Worm (Caenorhabditis elegans): Measurements from ENCODE around the gene mrp-8.

mrp-8 gene

DNA sequence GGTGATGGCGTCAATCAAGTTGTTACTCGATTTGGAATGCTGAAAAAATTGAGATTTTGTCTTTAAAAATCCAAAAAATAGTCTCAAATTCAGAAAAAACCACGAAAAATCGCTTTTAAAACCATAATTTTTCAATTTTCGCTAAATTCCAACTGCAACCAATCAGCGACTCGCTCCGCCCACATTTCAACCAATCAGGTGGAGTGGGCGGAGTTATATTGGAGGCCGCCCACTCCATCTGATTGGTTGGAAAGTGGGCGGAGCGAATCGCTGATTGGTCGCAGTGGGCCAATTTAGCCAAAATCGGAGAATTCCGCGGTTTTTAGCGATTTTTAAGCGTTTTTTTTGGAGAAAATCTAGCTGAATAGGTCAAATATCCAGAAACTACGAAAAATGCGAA lies 33.2 kb downstream of the mrp-8 start:
- no peak for TF ChIP-seq lin-35 (GFP tag; optimal IDR thresholded peaks at IDR 0.05)
- peak; percentile 41; the same call in 1 of the 2 replicates for TF ChIP-seq nfyb-1 (GFP tag; IDR thresholded peaks at IDR 0.05)
- TF ChIP-seq F22D6.2 (tag; optimal IDR thresholded peaks at IDR 0.05) = no peak
- TF ChIP-seq hlh-12 (tag; optimal IDR thresholded peaks at IDR 0.05) = no peak

- TF ChIP-seq D2030.7 (GFP tag; IDR thresholded peaks at IDR 0.05) = no peak
Measured at ce11 chrIII:12260413-12260812, 42.6 kb downstream of the mrp-8 start.

- TF ChIP-seq lir-1 (GFP tag; conservative IDR thresholded peaks at IDR 0.05) = no peak
- TF ChIP-seq zfh-2 (GFP tag; conservative IDR thresholded peaks at IDR 0.05) = peak; percentile 78
- 0 out of 2 replicates have a peak, but pooled peaks have one; percentile 45 for TF ChIP-seq madf-3 (GFP tag; IDR thresholded peaks at IDR 0.05)
Measured at ce11 chrIII:12259793-12260192, 43.2 kb downstream of the mrp-8 start.

ce11 chrIII:12253342-12253741 lies 49.6 kb downstream of the mrp-8 start:
- TF ChIP-seq ztf-28 (GFP tag; IDR thresholded peaks at IDR 0.05) = no peak
- no peak for TF ChIP-seq hmg-20 (GFP tag; IDR thresholded peaks at IDR 0.05)
- no peak for TF ChIP-seq attf-5 (GFP tag; optimal IDR thresholded peaks at IDR 0.05)
- TF ChIP-seq B0261.1 (tag; optimal IDR thresholded peaks at IDR 0.05) = no peak
- no peak for TF ChIP-seq ceh-40 (GFP tag; IDR thresholded peaks at IDR 0.05)

ce11 chrIII:12251178-12251577 lies 51.8 kb downstream of the mrp-8 start:
- peak; percentile 15 for TF ChIP-seq efl-1 (GFP tag; optimal IDR thresholded peaks at IDR 0.05)
- no peak for TF ChIP-seq nhr-179 (tag; optimal IDR thresholded peaks at IDR 0.05)

ce11 chrIII:12250114-12250792 lies 52.7 kb downstream of the mrp-8 start, which contains the start of the genes tim-1 and Y75B8A.23:
Gene tim-1 (minus strand): TSS chrIII:12250164.
Gene Y75B8A.23 (plus strand): TSS chrIII:12250660.
- TF ChIP-seq hmg-20 (GFP tag; IDR thresholded peaks at IDR 0.05) = peak; percentile 82
- peak; percentile 51 for TF ChIP-seq nhr-80 (tag; optimal IDR thresholded peaks at IDR 0.05)
- peak; percentile 95 for TF ChIP-seq ekl-4 (GFP tag; IDR thresholded peaks at IDR 0.05)
- peak; percentile 97 for TF ChIP-seq efl-1 (GFP tag; optimal IDR thresholded peaks at IDR 0.05)
- TF ChIP-seq zim-3 (tag; optimal IDR thresholded peaks at IDR 0.05) = peak; percentile 59
- peak; percentile 99 for TF ChIP-seq snpc-3.4 (tag; optimal IDR thresholded peaks at IDR 0.05)
- peak; percentile 86 for TF ChIP-seq him-1 (tag; optimal IDR thresholded peaks at IDR 0.05)
- TF ChIP-seq F55B11.4 (tag; optimal IDR thresholded peaks at IDR 0.05; ENCODE audit: borderline replicate concordance, insufficient read depth) = no peak
- TF ChIP-seq bed-1 (GFP tag; IDR thresholded peaks at IDR 0.05) = no peak
- TF ChIP-seq hlh-12 (tag; optimal IDR thresholded peaks at IDR 0.05) = peak; percentile 56
- peak; percentile 86 for TF ChIP-seq lir-1 (GFP tag; conservative IDR thresholded peaks at IDR 0.05)
- TF ChIP-seq tlf-1 (GFP tag; optimal IDR thresholded peaks at IDR 0.05) = peak; percentile 95
- peak; percentile 84 for TF ChIP-seq lsl-1 (GFP tag; optimal IDR thresholded peaks at IDR 0.05)
- peak; percentile 77 for TF ChIP-seq die-1 (tag; optimal IDR thresholded peaks at IDR 0.05)
- TF ChIP-seq Y56A3A.18 (GFP tag; IDR thresholded peaks at IDR 0.05) = peak; percentile 93
- TF ChIP-seq lsy-27 (tag; optimal IDR thresholded peaks at IDR 0.05; ENCODE audit: borderline replicate concordance, insufficient read depth) = peak; percentile 84
- peak; percentile 67 for TF ChIP-seq ztf-3 (GFP tag; optimal IDR thresholded peaks at IDR 0.05)
- peak; percentile 78 for TF ChIP-seq chd-7 (tag; optimal IDR thresholded peaks at IDR 0.05)
- TF ChIP-seq B0035.1 (tag; optimal IDR thresholded peaks at IDR 0.05) = peak; percentile 80
- peak; percentile 14 for TF ChIP-seq ets-4 (GFP tag; optimal IDR thresholded peaks at IDR 0.05)
- peak; percentile 97 for TF ChIP-seq lin-54 (GFP tag; optimal IDR thresholded peaks at IDR 0.05)
- peak; percentile 13 for TF ChIP-seq nhr-27 (tag; optimal IDR thresholded peaks at IDR 0.05)
- TF ChIP-seq F57A8.1 (GFP tag; optimal IDR thresholded peaks at IDR 0.05) = no peak
- TF ChIP-seq rec-8 (tag; optimal IDR thresholded peaks at IDR 0.05) = peak; percentile 7 to 56
- TF ChIP-seq lin-26 (GFP tag; IDR thresholded peaks at IDR 0.05) = peak; percentile 78; the same call in 1 of the 2 replicates
- TF ChIP-seq B0019.2 (GFP tag; conservative IDR thresholded peaks at IDR 0.05) = peak; percentile 92
- TF ChIP-seq egl-18 (GFP tag; IDR thresholded peaks at IDR 0.05) = peak; percentile 63; the same call in 1 of the 2 replicates

Data from whole organism, young adult.